Fruit fly (Drosophila melanogaster): Measurements from ENCODE around the gene tow.
A peak's percentile ranks its signal among the peaks of the same experiment; 100 is the strongest.

Gene tow

dm6 chr3L:6988942-6989569 is 46.4 kb downstream of the tow start (continued):
- no peak; the same call in none of the 2 replicates for TF ChIP-seq peb (GFP tag; IDR thresholded peaks at IDR 0.05)
- peak; percentile 76 for TF ChIP-seq ro (GFP tag; IDR thresholded peaks at IDR 0.05)
- peak; percentile 90 for TF ChIP-seq CG6765 (GFP tag; optimal IDR thresholded peaks at IDR 0.05)
- peak; percentile 61; the same call in 2 of the 3 replicates for TF ChIP-seq Optix (GFP tag; IDR thresholded peaks at IDR 0.05)
- TF ChIP-seq CG11456 (GFP tag; IDR thresholded peaks at IDR 0.05) = peak; percentile 78
- TF ChIP-seq CG8359 (GFP tag; optimal IDR thresholded peaks at IDR 0.05; ENCODE audit: borderline replicate concordance) = peak; percentile 81
- peak; percentile 47 for TF ChIP-seq CG9609 (GFP tag; optimal IDR thresholded peaks at IDR 0.05)
- peak; percentile 96 for TF ChIP-seq CG17829 (tag; optimal IDR thresholded peaks at IDR 0.05)
- peak; percentile 96 for TF ChIP-seq CG9727 (GFP tag; optimal IDR thresholded peaks at IDR 0.05)
- TF ChIP-seq Neu2 (GFP tag; optimal IDR thresholded peaks at IDR 0.05; ENCODE audit: borderline replicate concordance) = no peak
- TF ChIP-seq CG17359 (tag; optimal IDR thresholded peaks at IDR 0.05) = peak; percentile 88
- peak; percentile 89 for TF ChIP-seq row (GFP tag; IDR thresholded peaks at IDR 0.05)
- peak; percentile 66; the same call in 1 of the 2 replicates for TF ChIP-seq gsb (GFP tag; IDR thresholded peaks at IDR 0.05)
- TF ChIP-seq pzg (GFP tag; optimal IDR thresholded peaks at IDR 0.05) = no peak
- peak; percentile 45 for TF ChIP-seq Sry-β (GFP tag; optimal IDR thresholded peaks at IDR 0.05)
- TF ChIP-seq ase (GFP tag; IDR thresholded peaks at IDR 0.05) = peak; percentile 65
- no peak for TF ChIP-seq Dll (GFP tag; IDR thresholded peaks at IDR 0.05; ENCODE audit: partially characterized antibody)
- peak in 1 of 2 experiments; percentile 93 for TF ChIP-seq Hr78 (GFP tag; optimal IDR thresholded peaks at IDR 0.05)
- 0 out of 2 replicates have a peak, but pooled peaks have one; percentile 40 for TF ChIP-seq Doc2 (GFP tag; IDR thresholded peaks at IDR 0.05)
- TF ChIP-seq CG10274 (GFP tag; optimal IDR thresholded peaks at IDR 0.05) = peak; percentile 82
- TF ChIP-seq trem (tag; optimal IDR thresholded peaks at IDR 0.05) = peak; percentile 90
- TF ChIP-seq CG14014 (GFP tag; IDR thresholded peaks at IDR 0.05) = peak; percentile 51; the same call in 1 of the 2 replicates
- peak; percentile 1 for TF ChIP-seq repo (GFP tag; optimal IDR thresholded peaks at IDR 0.05)
- TF ChIP-seq Fer3 (tag; optimal IDR thresholded peaks at IDR 0.05) = peak; percentile 84
- peak; percentile 86 for TF ChIP-seq CG11723 (GFP tag; optimal IDR thresholded peaks at IDR 0.05)
- TF ChIP-seq CG4360 (GFP tag; IDR thresholded peaks at IDR 0.05) = no peak
- no peak for TF ChIP-seq BEAF-32 (GFP tag; optimal IDR thresholded peaks at IDR 0.05)
- peak; percentile 94 for TF ChIP-seq CG7839 (tag; optimal IDR thresholded peaks at IDR 0.05)
- TF ChIP-seq CG7786 (GFP tag; optimal IDR thresholded peaks at IDR 0.05) = peak; percentile 20
- peak; percentile 85 for TF ChIP-seq CG6654 (GFP tag; optimal IDR thresholded peaks at IDR 0.05)
- TF ChIP-seq Dfd (GFP tag; optimal IDR thresholded peaks at IDR 0.05) = peak in 1 of 2 experiments; percentile 35
- peak; percentile 88 for TF ChIP-seq Chrac-16 (GFP tag; optimal IDR thresholded peaks at IDR 0.05)
- no peak for TF ChIP-seq CG12744 (GFP tag; optimal IDR thresholded peaks at IDR 0.05)
- TF ChIP-seq jumu (GFP tag; optimal IDR thresholded peaks at IDR 0.05) = peak; percentile 59
- peak; percentile 90 for TF ChIP-seq tap (tag; optimal IDR thresholded peaks at IDR 0.05)
- peak; percentile 70 for TF ChIP-seq Drgx (GFP tag; IDR thresholded peaks at IDR 0.05)
- peak; percentile 56; the same call in 1 of the 2 replicates for TF ChIP-seq CG10959 (GFP tag; IDR thresholded peaks at IDR 0.05)
- TF ChIP-seq CG12219 (GFP tag; optimal IDR thresholded peaks at IDR 0.05) = peak; percentile 32
- TF ChIP-seq Hr39 (optimal IDR thresholded peaks at IDR 0.05) = no peak
- no peak for TF ChIP-seq cas (GFP tag; IDR thresholded peaks at IDR 0.05)
- no peak for TF ChIP-seq cad (GFP tag; optimal IDR thresholded peaks at IDR 0.05)
- no peak for TF ChIP-seq zf30C (GFP tag; optimal IDR thresholded peaks at IDR 0.05)
- TF ChIP-seq CG7987 (GFP tag; optimal IDR thresholded peaks at IDR 0.05) = peak; percentile 8
- peak; percentile 18 for TF ChIP-seq mirr (GFP tag; optimal IDR thresholded peaks at IDR 0.05)
- peak in 1 of 2 experiments; percentile 48 for TF ChIP-seq tll (GFP tag; optimal IDR thresholded peaks at IDR 0.05)
- TF ChIP-seq CG7271 (tag; optimal IDR thresholded peaks at IDR 0.05) = no peak
- TF ChIP-seq Fer2 (tag; optimal IDR thresholded peaks at IDR 0.05) = peak; percentile 68
- peak; percentile 69 for TF ChIP-seq slp2 (GFP tag; optimal IDR thresholded peaks at IDR 0.05)
- peak; percentile 19 for TF ChIP-seq sd (tag; optimal IDR thresholded peaks at IDR 0.05)
